Fruit fly (Drosophila melanogaster) whole organism, embryonic: ENCODE measurements around the gene CG13306.
A peak's percentile ranks its signal among the peaks of the same experiment; 100 is the strongest.

Experiments used
- Atf6 ChIP-seq: fragments of 200-800 bp; sonication (Bioruptor generic); IDR thresholded peaks from 2 replicates; pipeline ENCODE4 v1.3.6; 2022; ENCODE audit warnings: missing biosample characterization, missing genetic modification characterization
- Awh ChIP-seq: fragments of 200-800 bp; sonication (Bioruptor generic); IDR thresholded peaks from 2 replicates; pipeline ENCODE4, ENCODE4 v1.3.6; 2022; ENCODE audit warnings: missing biosample characterization, missing genetic modification characterization
- Bdp1 ChIP-seq: fragments of 200-800 bp; sonication (Bioruptor generic); optimal IDR thresholded peaks from 3 replicates; lab custom pipeline; 2016; ENCODE audit warnings: missing biosample characterization, missing genetic modification characterization
- CG10147 ChIP-seq: fragments of 200-800 bp; sonication (Bioruptor generic); optimal IDR thresholded peaks from 2 replicates; lab custom pipeline; 2019; ENCODE audit warnings: missing biosample characterization, mild to moderate bottlenecking, missing genetic modification characterization, moderate library complexity
- CG1024 ChIP-seq: fragments of 200-800 bp; sonication (Bioruptor generic); IDR thresholded peaks from 2 replicates; pipeline ENCODE4 v1.3.6; 2022; ENCODE audit warnings: missing biosample characterization, missing genetic modification characterization
- CG11723 ChIP-seq: fragments of 200-800 bp; sonication (Bioruptor generic); optimal IDR thresholded peaks from 2 replicates; lab custom pipeline; 2017; ENCODE audit warnings: missing biosample characterization, mild to moderate bottlenecking, missing genetic modification characterization
- CG12659 ChIP-seq: fragments of 200-800 bp; sonication (Bioruptor generic); optimal IDR thresholded peaks from 3 replicates; lab custom pipeline; 2017; ENCODE audit warnings: mild to moderate bottlenecking, missing biosample characterization, missing genetic modification reagents, missing genetic modification characterization
- CG13624 ChIP-seq: fragments of 200-800 bp; sonication (Bioruptor generic); optimal IDR thresholded peaks from 2 replicates; lab custom pipeline; 2016; ENCODE audit warnings: missing biosample characterization, missing genetic modification characterization
- CG13894 ChIP-seq: fragments of 200-800 bp; sonication (Bioruptor generic); optimal IDR thresholded peaks from 3 replicates; lab custom pipeline; 2018; ENCODE audit warnings: missing biosample characterization, mild to moderate bottlenecking, missing genetic modification characterization, moderate library complexity
- CG15514 ChIP-seq: fragments of 200-800 bp; sonication (Bioruptor generic); optimal IDR thresholded peaks from 3 replicates; lab custom pipeline; 2017; ENCODE audit warnings: missing biosample characterization, missing genetic modification characterization, mild to moderate bottlenecking, moderate library complexity, missing genetic modification reagents
- CG16863 ChIP-seq: fragments of 200-800 bp; sonication (Bioruptor generic); optimal IDR thresholded peaks from 3 replicates; lab custom pipeline; 2016; ENCODE audit warnings: missing biosample characterization, missing genetic modification characterization
- CG17912 ChIP-seq: fragments of 200-800 bp; sonication (Bioruptor generic); optimal IDR thresholded peaks from 2 replicates; lab custom pipeline; 2018; ENCODE audit warnings: missing biosample characterization, mild to moderate bottlenecking, missing genetic modification characterization
- CG18262 ChIP-seq: fragments of 200-800 bp; optimal IDR thresholded peaks from 3 replicates; lab custom pipeline; 2019; ENCODE audit warnings: missing biosample characterization, mild to moderate bottlenecking, missing genetic modification characterization, moderate library complexity
- CG18599 ChIP-seq: fragments of 200-800 bp; sonication (Bioruptor generic); optimal IDR thresholded peaks from 3 replicates; lab custom pipeline; 2017; ENCODE audit warnings: missing biosample characterization, missing genetic modification characterization, mild to moderate bottlenecking, moderate library complexity, missing genetic modification reagents
- CG3065 ChIP-seq: fragments of 200-800 bp; sonication (Bioruptor generic); optimal IDR thresholded peaks from 2 replicates; lab custom pipeline; 2016; ENCODE audit warnings: missing biosample characterization, missing genetic modification characterization
- CG4328 ChIP-seq: fragments of 200-800 bp; sonication (Bioruptor generic); optimal IDR thresholded peaks from 3 replicates; lab custom pipeline; 2017; ENCODE audit warnings: missing biosample characterization, missing genetic modification reagents, missing genetic modification characterization
- CG9817 ChIP-seq: fragments of 200-800 bp; sonication (Bioruptor generic); optimal IDR thresholded peaks from 2 replicates; lab custom pipeline; 2018; ENCODE audit warnings: missing biosample characterization, mild to moderate bottlenecking, missing genetic modification characterization, moderate library complexity
- Dref ChIP-seq: fragments of 200-800 bp; sonication (Bioruptor generic); IDR thresholded peaks from 2 replicates; pipeline ENCODE4 v1.3.6; 2022; ENCODE audit warnings: missing biosample characterization, missing genetic modification characterization
- Ets65A ChIP-seq: fragments of 200-800 bp; sonication (Bioruptor generic); peaks from one replicate; lab custom pipeline; 2016; ENCODE audit warnings: missing biosample characterization, missing genetic modification characterization
- H2.0 ChIP-seq: fragments of 200-800 bp; sonication (Bioruptor generic); IDR thresholded peaks from 2 replicates; pipeline ENCODE4 v1.3.6; 2022; ENCODE audit warnings: missing biosample characterization, missing genetic modification characterization
- HLH4C ChIP-seq: fragments of 200-800 bp; sonication (Bioruptor generic); IDR thresholded peaks from 3 replicates; pipeline ENCODE4 v1.3.6; 2022; ENCODE audit warnings: missing biosample characterization, missing genetic modification characterization; ENCODE audit not compliant: partially characterized antibody
- Hr51 ChIP-seq, 2 experiments: fragments of 200-800 bp; sonication (Bioruptor generic); optimal IDR thresholded peaks; 2 replicates in 1 of 2; 3 replicates in 1 of 2; lab custom pipeline; 2016 to 2018; ENCODE audit warnings: missing biosample characterization in 2 of 2, missing genetic modification characterization in 2 of 2, mild to moderate bottlenecking in 1 of 2, moderate library complexity in 1 of 2
- NC2α ChIP-seq: fragments of 200-800 bp; sonication (Bioruptor generic); optimal IDR thresholded peaks from 2 replicates; lab custom pipeline; 2016; ENCODE audit warnings: missing biosample characterization, missing genetic modification characterization
- Nf-YC ChIP-seq: fragments of 200-800 bp; optimal IDR thresholded peaks from 3 replicates; lab custom pipeline; 2019; ENCODE audit warnings: missing biosample characterization, mild to moderate bottlenecking, missing genetic modification characterization, moderate library complexity
- Poxn ChIP-seq: fragments of 200-800 bp; sonication (Bioruptor generic); IDR thresholded peaks from 2 replicates; pipeline ENCODE4 v1.3.6; 2022; ENCODE audit warnings: missing biosample characterization, missing genetic modification characterization
- Rx ChIP-seq: fragments of 200-800 bp; sonication (Bioruptor generic); IDR thresholded peaks from 2 replicates; pipeline ENCODE4 v1.3.6; 2022; ENCODE audit warnings: missing biosample characterization, missing genetic modification characterization
- Ssrp ChIP-seq: fragments of 200-800 bp; sonication (Bioruptor generic); optimal IDR thresholded peaks from 2 replicates; lab custom pipeline; 2018; ENCODE audit warnings: missing biosample characterization, mild to moderate bottlenecking, missing genetic modification characterization, moderate library complexity
- amos ChIP-seq: fragments of 200-800 bp; sonication (Bioruptor generic); IDR thresholded peaks from 2 replicates; pipeline ENCODE4 v1.3.6; 2022; ENCODE audit warnings: missing biosample characterization, missing genetic modification characterization; ENCODE audit not compliant: partially characterized antibody
- ash1 ChIP-seq: fragments of 200-800 bp; sonication (Bioruptor generic); optimal IDR thresholded peaks from 2 replicates; lab custom pipeline; 2018; ENCODE audit warnings: missing biosample characterization, mild to moderate bottlenecking, missing genetic modification characterization
- bab2 ChIP-seq: fragments of 200-800 bp; sonication (Bioruptor generic); optimal IDR thresholded peaks from 2 replicates; lab custom pipeline; 2016; ENCODE audit warnings: missing biosample characterization, missing genetic modification characterization
- bsh ChIP-seq, 2 experiments: fragments of 200-800 bp; sonication (Bioruptor generic); optimal IDR thresholded peaks; 2 replicates each; lab custom pipeline; 2017 to 2018; ENCODE audit warnings: mild to moderate bottlenecking in 2 of 2, missing biosample characterization in 2 of 2, missing genetic modification characterization in 2 of 2, moderate library complexity in 1 of 2
- cad ChIP-seq: fragments of >200 bp; optimal IDR thresholded peaks from 2 replicates; lab custom pipeline; 2017; ENCODE audit warnings: missing biosample characterization, missing genetic modification characterization
- crp ChIP-seq, 2 experiments: fragments of 200-800 bp; sonication (Bioruptor generic); optimal IDR thresholded peaks; 2 replicates in 1 of 2; 3 replicates in 1 of 2; lab custom pipeline; 2017; ENCODE audit warnings: missing biosample characterization in 2 of 2, missing genetic modification characterization in 2 of 2, mild to moderate bottlenecking in 1 of 2, moderate library complexity in 1 of 2
- cwo ChIP-seq: fragments of 200-800 bp; sonication (Bioruptor generic); optimal IDR thresholded peaks from 3 replicates; lab custom pipeline; 2017; ENCODE audit warnings: missing biosample characterization, missing genetic modification characterization, mild to moderate bottlenecking, moderate library complexity, missing genetic modification reagents
- disco-r ChIP-seq: fragments of 200-800 bp; sonication (Bioruptor generic); optimal IDR thresholded peaks from 2 replicates; lab custom pipeline; 2016; ENCODE audit warnings: missing biosample characterization, missing genetic modification characterization
- eve ChIP-seq, 2 experiments: fragments of >200 bp; optimal IDR thresholded peaks; 2 replicates each; lab custom pipeline; 2017; ENCODE audit warnings: missing biosample characterization in 2 of 2, missing genetic modification characterization in 2 of 2
- fd102C ChIP-seq: fragments of 200-800 bp; sonication (Bioruptor generic); optimal IDR thresholded peaks from 2 replicates; lab custom pipeline; 2018; ENCODE audit warnings: missing biosample characterization, mild to moderate bottlenecking, missing genetic modification characterization, moderate library complexity
- ken ChIP-seq: fragments of 200-800 bp; sonication (Bioruptor generic); IDR thresholded peaks from 3 replicates; pipeline ENCODE4 v1.3.6; 2022; ENCODE audit warnings: missing biosample characterization, missing genetic modification characterization
- mam ChIP-seq: fragments of 200-800 bp; sonication (Bioruptor generic); optimal IDR thresholded peaks from 3 replicates; lab custom pipeline; 2016; ENCODE audit warnings: missing biosample characterization, missing genetic modification characterization
- onecut ChIP-seq: fragments of 200-800 bp; sonication (Bioruptor generic); IDR thresholded peaks from 2 replicates; pipeline ENCODE4 v1.3.6; 2022; ENCODE audit warnings: missing biosample characterization, missing genetic modification characterization
- org-1 ChIP-seq: fragments of 200-800 bp; sonication (Bioruptor generic); optimal IDR thresholded peaks from 2 replicates; lab custom pipeline; 2017; ENCODE audit warnings: missing biosample characterization, missing genetic modification characterization
- pum ChIP-seq: fragments of 200-800 bp; sonication (Bioruptor generic); optimal IDR thresholded peaks from 2 replicates; lab custom pipeline; 2016; ENCODE audit warnings: missing biosample characterization, missing genetic modification characterization
- sens ChIP-seq: fragments of 200-800 bp; sonication (Bioruptor generic); peaks from one replicate; lab custom pipeline; 2016; ENCODE audit warnings: missing biosample characterization, missing genetic modification characterization
- sim ChIP-seq: fragments of 200-800 bp; sonication (Bioruptor generic); IDR thresholded peaks from 2 replicates; pipeline ENCODE4 v1.3.6; 2022; ENCODE audit warnings: missing biosample characterization, missing genetic modification characterization
- sisA ChIP-seq: fragments of 200-800 bp; sonication (Bioruptor generic); IDR thresholded peaks from 2 replicates; pipeline ENCODE4 v1.3.6; 2022; ENCODE audit warnings: missing biosample characterization, missing genetic modification characterization
- sqz ChIP-seq: fragments of 200-800 bp; sonication (Bioruptor generic); optimal IDR thresholded peaks from 3 replicates; lab custom pipeline; 2018; ENCODE audit warnings: missing biosample characterization, mild to moderate bottlenecking, missing genetic modification characterization
- tgo ChIP-seq: fragments of 200-800 bp; sonication (Bioruptor generic); IDR thresholded peaks from 3 replicates; pipeline ENCODE4 v1.3.6; 2022; ENCODE audit warnings: missing biosample characterization, missing genetic modification characterization
- unpg ChIP-seq: fragments of 200-800 bp; sonication (Bioruptor generic); optimal IDR thresholded peaks from 3 replicates; lab custom pipeline; 2018; ENCODE audit warnings: missing biosample characterization, mild to moderate bottlenecking, missing genetic modification characterization, moderate library complexity
- vvl ChIP-seq: fragments of 200-800 bp; sonication (Bioruptor generic); IDR thresholded peaks from 2 replicates; pipeline ENCODE4 v1.3.6; 2022; ENCODE audit warnings: missing biosample characterization, missing genetic modification characterization
- wor ChIP-seq: fragments of 200-800 bp; sonication (Bioruptor generic); IDR thresholded peaks from 2 replicates; pipeline ENCODE4 v1.3.6; 2022; ENCODE audit warnings: missing biosample characterization, missing genetic modification characterization
- zfh1 ChIP-seq: fragments of 200-800 bp; sonication (Bioruptor generic); IDR thresholded peaks from 3 replicates; pipeline ENCODE4 v1.3.6; 2022; ENCODE audit warnings: missing biosample characterization, missing genetic modification characterization

The CG13306 gene

DNA sequence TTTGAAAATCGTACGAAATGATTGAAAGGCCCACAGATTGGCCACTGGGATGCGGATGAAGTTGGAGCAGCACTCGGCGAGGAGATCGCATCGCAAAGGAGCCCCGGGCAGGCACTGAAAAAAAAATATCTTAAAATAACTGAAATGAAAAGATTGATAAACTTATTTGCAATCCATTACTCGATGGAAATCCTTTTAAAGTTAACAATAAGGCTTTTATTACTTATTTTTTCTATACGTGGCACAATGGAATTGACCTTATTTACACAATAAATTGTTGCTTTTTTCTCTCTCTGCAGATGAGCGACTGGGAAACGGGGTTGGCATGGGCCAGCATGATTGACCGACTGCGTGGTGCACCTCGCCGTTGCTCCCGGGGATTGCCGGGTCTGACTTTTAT is 1.7 kb upstream of the CG13306 start:
- TF ChIP-seq CG3065 (GFP tag; lab: Kevin White, UChicago): no peak
- TF ChIP-seq onecut (GFP tag; lab: Robert Waterston, UW): peak; percentile 40; the same call in 1 of the 2 replicates
- TF ChIP-seq Poxn (GFP tag; lab: Robert Waterston, UW): no peak
- TF ChIP-seq org-1 (GFP tag; lab: Kevin White, UChicago): peak; percentile 44
- no peak for TF ChIP-seq CG10147 (GFP tag; lab: Kevin White, UChicago)
- TF ChIP-seq CG13624 (GFP tag; lab: Kevin White, UChicago): peak; percentile 8
- TF ChIP-seq cwo (GFP tag; lab: Kevin White, UChicago): no peak
- TF ChIP-seq ken (GFP tag; lab: Robert Waterston, UW): peak; percentile 67; the same call in 2 of the 3 replicates
- TF ChIP-seq unpg (GFP tag; lab: Kevin White, UChicago): peak; percentile 62
- peak; percentile 6 for TF ChIP-seq Bdp1 (GFP tag; lab: Kevin White, UChicago)
- TF ChIP-seq vvl: peak; percentile 73
- peak; percentile 41 for TF ChIP-seq bab2 (GFP tag; lab: Kevin White, UChicago)
- TF ChIP-seq CG13894 (tag; lab: Kevin White, UChicago): no peak
- TF ChIP-seq sim (GFP tag; lab: Robert Waterston, UW): peak; percentile 52; the same call in 1 of the 2 replicates
- no peak for TF ChIP-seq Nf-YC (tag; lab: Kevin White, UChicago)
- TF ChIP-seq Hr51 (GFP tag; optimal IDR thresholded peaks at IDR 0.05; lab: Kevin White, UChicago): peak in 1 of 2 experiments; percentile 71
- TF ChIP-seq CG4328 (GFP tag; lab: Kevin White, UChicago): no peak
- TF ChIP-seq H2.0 (GFP tag; lab: Robert Waterston, UW): peak; percentile 60
- peak; percentile 7 for TF ChIP-seq CG11723
- peak; percentile 41 for TF ChIP-seq CG12659
- no peak for TF ChIP-seq ash1
- no peak for TF ChIP-seq amos (GFP tag; lab: Robert Waterston, UW)
- TF ChIP-seq fd102C (GFP tag; lab: Kevin White, UChicago): no peak
- TF ChIP-seq HLH4C (GFP tag; lab: Robert Waterston, UW): no peak
- peak; percentile 25 for TF ChIP-seq sqz (GFP tag; lab: Kevin White, UChicago)
- TF ChIP-seq Awh (GFP tag; lab: Robert Waterston, UW): peak; percentile 26; the same call in 1 of the 2 replicates
- peak; percentile 32 for TF ChIP-seq CG16863 (GFP tag; lab: Kevin White, UChicago)
- no peak for TF ChIP-seq CG15514 (GFP tag; lab: Kevin White, UChicago)
- TF ChIP-seq sens (GFP tag; lab: Kevin White, UChicago): peak; percentile 87
- no peak for TF ChIP-seq crp (GFP tag; optimal IDR thresholded peaks at IDR 0.05; lab: Kevin White, UChicago)
- peak; percentile 68 for TF ChIP-seq wor (GFP tag; lab: Robert Waterston, UW)
- TF ChIP-seq eve (GFP tag; optimal IDR thresholded peaks at IDR 0.05; lab: Kevin White, UChicago): no peak
- TF ChIP-seq CG9817: no peak
- TF ChIP-seq pum (GFP tag; lab: Kevin White, UChicago): peak; percentile 49
- no peak for TF ChIP-seq Dref
- peak in 1 of 2 experiments; percentile 72 for TF ChIP-seq bsh (GFP tag; optimal IDR thresholded peaks at IDR 0.05; lab: Kevin White, UChicago)
- no peak for TF ChIP-seq mam (GFP tag; lab: Kevin White, UChicago)
- TF ChIP-seq disco-r: no peak
- no peak for TF ChIP-seq CG17912 (GFP tag; lab: Kevin White, UChicago)
- peak; percentile 65 for TF ChIP-seq Ssrp (tag; lab: Kevin White, UChicago)
- TF ChIP-seq tgo (GFP tag; lab: Robert Waterston, UW): peak; percentile 59
- no peak for TF ChIP-seq NC2α (GFP tag; lab: Kevin White, UChicago)
- peak; percentile 65 for TF ChIP-seq CG18262 (tag; lab: Kevin White, UChicago)
- TF ChIP-seq zfh1: peak; percentile 67; the same call in 2 of the 3 replicates
- peak; percentile 43 for TF ChIP-seq Rx (GFP tag; lab: Robert Waterston, UW)
- peak; percentile 34 for TF ChIP-seq CG18599 (GFP tag; lab: Kevin White, UChicago)
- TF ChIP-seq Atf6 (GFP tag; lab: Robert Waterston, UW): peak; percentile 22; the same call in 1 of the 2 replicates
- TF ChIP-seq CG1024 (GFP tag; lab: Robert Waterston, UW): peak; percentile 52; the same call in 1 of the 2 replicates
- TF ChIP-seq Ets65A (GFP tag; lab: Kevin White, UChicago): peak; percentile 21
- peak; percentile 73 for TF ChIP-seq sisA (GFP tag; lab: Robert Waterston, UW)
- TF ChIP-seq cad (GFP tag; lab: Kevin White, UChicago): no peak
